Fruit fly (Drosophila melanogaster) whole organism, pupa: ENCODE measurements around the gene CG13482.
A peak's percentile ranks its signal among the peaks of the same experiment; 100 is the strongest.

ENCODE experiments used
- CG10348 ChIP-seq: fragments of 200-800 bp; sonication (Bioruptor generic); IDR thresholded peaks from 2 replicates; pipeline ENCODE4 v1.3.6; 2022; ENCODE audit warnings: missing biosample characterization, missing genetic modification characterization
- CG17806 ChIP-seq: fragments of 200-800 bp; sonication (Bioruptor generic); optimal IDR thresholded peaks from 2 replicates; lab custom pipeline; 2018; ENCODE audit warnings: missing biosample characterization, mild to moderate bottlenecking, missing genetic modification characterization, moderate library complexity
- CG34367 ChIP-seq: fragments of 200-800 bp; sonication (Bioruptor generic); optimal IDR thresholded peaks from 2 replicates; lab custom pipeline; 2018; ENCODE audit warnings: missing biosample characterization, mild to moderate bottlenecking, missing genetic modification characterization
- CG4496 ChIP-seq: fragments of 200-800 bp; sonication (Bioruptor generic); IDR thresholded peaks from 3 replicates; pipeline ENCODE4 v1.3.6; 2022; ENCODE audit warnings: missing biosample characterization, missing genetic modification characterization
- CG8159 ChIP-seq: fragments of 200-800 bp; sonication (Bioruptor generic); optimal IDR thresholded peaks from 3 replicates; lab custom pipeline; 2018; ENCODE audit warnings: missing biosample characterization, mild to moderate bottlenecking, missing genetic modification characterization, moderate library complexity
- CG8301 ChIP-seq: fragments of 200-800 bp; sonication (Bioruptor generic); optimal IDR thresholded peaks from 2 replicates; lab custom pipeline; 2018; ENCODE audit warnings: missing biosample characterization, mild to moderate bottlenecking, missing genetic modification characterization
- EcR ChIP-seq: fragments of 200-800 bp; sonication (Bioruptor generic); optimal IDR thresholded peaks from 3 replicates; lab custom pipeline; 2019; ENCODE audit warnings: missing biosample characterization, missing genetic modification characterization, mild to moderate bottlenecking, moderate library complexity, missing genetic modification reagents
- Ets98B ChIP-seq: fragments of 200-800 bp; sonication (Bioruptor generic); IDR thresholded peaks from 2 replicates; pipeline ENCODE4 v1.3.6; 2022; ENCODE audit warnings: missing biosample characterization, missing genetic modification characterization
- Pif1B ChIP-seq: fragments of 200-800 bp; sonication (Bioruptor generic); optimal IDR thresholded peaks from 3 replicates; lab custom pipeline; 2016; ENCODE audit warnings: missing biosample characterization, missing genetic modification characterization
- gl ChIP-seq: fragments of 200-800 bp; sonication (Bioruptor generic); optimal IDR thresholded peaks from 2 replicates; lab custom pipeline; 2018; ENCODE audit warnings: missing biosample characterization, mild to moderate bottlenecking, missing genetic modification characterization

- TF ChIP-seq gl (tag; lab: Kevin White, UChicago) (no peak), CG34367 (tag; lab: Kevin White, UChicago) (peak; percentile 64), CG10348 (GFP tag; lab: Robert Waterston, UW) (no peak), CG8159 (tag; lab: Kevin White, UChicago) (peak; percentile 71), CG17806 (tag; lab: Kevin White, UChicago) (peak; percentile 54), Ets98B (GFP tag; lab: Robert Waterston, UW) (no peak), CG4496 (GFP tag; lab: Robert Waterston, UW) (no peak), CG8301 (tag; lab: Kevin White, UChicago) (peak; percentile 14), EcR (GFP tag; lab: Kevin White, UChicago) (no peak), Pif1B (GFP tag; lab: Kevin White, UChicago) (no peak)
Measured at dm6 chr3L:14350814-14351213, 21.7 kb downstream of the CG13482 start.
